Worm (Caenorhabditis elegans): ENCODE measurements around the gene slc-28.2.

ce11 chrV:3445090-3445832 lies 14.8 kb upstream of the slc-28.2 start:
- TF ChIP-seq nhr-237 (tag; optimal IDR thresholded peaks at IDR 0.05) (no peak), ceh-82 (tag; optimal IDR thresholded peaks at IDR 0.05) (no peak), ztf-11 (tag; optimal IDR thresholded peaks at IDR 0.05) (no peak), jun-1 (tag; optimal IDR thresholded peaks at IDR 0.05) (no peak), pqm-1 (tag; optimal IDR thresholded peaks at IDR 0.05) (no peak), unc-62 (GFP tag; optimal IDR thresholded peaks at IDR 0.05) (no peak), ceh-9 (tag; optimal IDR thresholded peaks at IDR 0.05) (no peak), nhr-77 (tag; optimal IDR thresholded peaks at IDR 0.05) (no peak), unc-39 (tag; optimal IDR thresholded peaks at IDR 0.05) (no peak), mdl-1 (tag; optimal IDR thresholded peaks at IDR 0.05) (no peak)

Data from whole organism, L3 larva.